Worm (Caenorhabditis elegans) whole organism, early embryonic: ENCODE measurements around the gene slc-25A26.

Source experiments
- B0310.2 ChIP-seq: sonication (generic microtip); optimal IDR thresholded peaks from 2 replicates; lab custom pipeline; 2016; ENCODE audit warnings: mild to moderate bottlenecking, missing genetic modification characterization, missing compliant biosample characterization
- F13C5.2 ChIP-seq: sonication (generic microtip); optimal IDR thresholded peaks from 2 replicates; lab custom pipeline; 2017; ENCODE audit warnings: mild to moderate bottlenecking, missing genetic modification characterization, inconsistent platforms, missing compliant biosample characterization
- aly-1 ChIP-seq: sonication (generic microtip); optimal IDR thresholded peaks from 2 replicates; lab custom pipeline; 2016; ENCODE audit warnings: missing genetic modification characterization, missing compliant biosample characterization
- ama-1 ChIP-seq: fragments of 150-350 bp; optimal IDR thresholded peaks from 2 replicates; lab custom pipeline; 2014
- ceh-13 ChIP-seq: fragments of 200-800 bp; sonication (Bioruptor generic); optimal IDR thresholded peaks from 2 replicates; lab custom pipeline; 2018; ENCODE audit warnings: mild to moderate bottlenecking, missing genetic modification characterization, missing compliant biosample characterization
- ceh-36 ChIP-seq: sonication (generic microtip); optimal IDR thresholded peaks from 2 replicates; lab custom pipeline; 2016; ENCODE audit warnings: missing genetic modification characterization, inconsistent platforms, missing compliant biosample characterization
- ets-7 ChIP-seq: sonication (generic microtip); optimal IDR thresholded peaks from 2 replicates; lab custom pipeline; 2016; ENCODE audit warnings: missing genotype, missing genetic modification characterization, missing compliant biosample characterization
- flt-1 ChIP-seq: fragments of 200-800 bp; sonication (Bioruptor generic); IDR thresholded peaks from 2 replicates; pipeline ENCODE4 v1.3.6; 2022; ENCODE audit warnings: missing genetic modification characterization, missing compliant biosample characterization
- hmbx-1 ChIP-seq: sonication (generic microtip); optimal IDR thresholded peaks from 2 replicates; lab custom pipeline; 2016; ENCODE audit warnings: mild to moderate bottlenecking, missing genetic modification characterization, missing compliant biosample characterization
- hmg-4 ChIP-seq: fragments of 200-800 bp; sonication (Bioruptor generic); optimal IDR thresholded peaks from 2 replicates; lab custom pipeline; 2018; ENCODE audit warnings: mild to moderate bottlenecking, missing genetic modification characterization, missing compliant biosample characterization
- hnd-1 ChIP-seq: sonication (generic microtip); optimal IDR thresholded peaks from 2 replicates; lab custom pipeline; 2016; ENCODE audit warnings: missing genetic modification characterization, missing compliant biosample characterization
- pes-1 ChIP-seq: fragments of 200-800 bp; sonication (Bioruptor generic); IDR thresholded peaks from 2 replicates; pipeline ENCODE4 v1.3.6; 2022; ENCODE audit warnings: missing genetic modification reagents, missing genetic modification characterization, missing compliant biosample characterization
- scrt-1 ChIP-seq: fragments of 200-800 bp; sonication (Bioruptor generic); IDR thresholded peaks from 2 replicates; pipeline ENCODE4 v1.3.6; 2022; ENCODE audit warnings: missing genetic modification characterization, missing compliant biosample characterization
- sea-1 ChIP-seq: fragments of 200-800 bp; sonication (Bioruptor generic); conservative IDR thresholded peaks from 2 replicates; pipeline ENCODE4 v1.3.6; 2022; ENCODE audit warnings: missing genetic modification characterization, missing compliant biosample characterization
- tbx-11 ChIP-seq: fragments of 200-800 bp; sonication (Bioruptor generic); IDR thresholded peaks from 2 replicates; pipeline ENCODE4 v1.3.6; 2022; ENCODE audit warnings: missing genetic modification characterization, missing compliant biosample characterization
- tbx-37 ChIP-seq: fragments of 200-800 bp; sonication (Bioruptor generic); conservative IDR thresholded peaks from 2 replicates; pipeline ENCODE4 v1.3.6; 2022; ENCODE audit warnings: missing genetic modification reagents, missing genetic modification characterization, missing compliant biosample characterization
- tra-4 ChIP-seq: sonication (generic microtip); optimal IDR thresholded peaks from 2 replicates; lab custom pipeline; 2017; ENCODE audit warnings: missing genetic modification characterization, missing compliant biosample characterization

The slc-25A26 gene

DNA sequence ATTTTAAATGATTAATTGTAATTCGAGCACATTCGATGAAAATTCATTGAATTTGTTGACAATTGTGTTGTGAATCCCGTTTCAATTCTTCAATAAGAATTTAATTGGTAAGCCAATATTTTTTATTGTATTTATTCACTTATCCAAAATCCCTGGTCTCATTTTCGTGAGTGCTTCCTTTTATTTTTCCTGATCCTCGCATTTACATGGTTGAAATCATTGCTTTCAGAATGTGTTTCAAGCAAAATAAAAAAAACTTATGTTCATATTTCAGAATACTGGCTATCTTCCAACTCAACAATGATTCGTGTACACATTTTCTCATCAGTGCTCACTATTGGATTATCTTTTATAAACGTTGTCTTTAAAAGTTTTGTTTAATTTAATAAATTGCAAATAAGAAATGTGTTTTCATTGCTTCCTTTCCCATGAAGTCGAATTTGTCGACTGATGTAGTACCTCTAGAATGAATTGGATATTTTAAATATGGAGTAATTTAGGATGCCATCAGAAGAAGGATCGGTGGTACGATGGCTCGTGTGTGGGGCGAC is at the start of gene slc-25A26, which contains the start of gene D1046.18:
slc-25A26 (plus strand) TSS at position 501 of the 551 bp plus-strand sequence.
D1046.18 (plus strand) TSS at position 301 of the 551 bp plus-strand sequence.
- TF ChIP-seq ceh-13 (GFP tag; lab: Kevin White, UChicago): no peak
- no peak for TF ChIP-seq scrt-1
- no peak for TF ChIP-seq tbx-11 (GFP tag; lab: Robert Waterston, UW)
- no peak for TF ChIP-seq hnd-1 (tag; lab: Kevin White, UChicago)
- no peak for TF ChIP-seq hmbx-1 (tag; lab: Kevin White, UChicago)
- no peak for TF ChIP-seq tbx-37 (GFP tag; lab: Robert Waterston, UW)

ce11 chrIV:8881181-8881580 is 49.1 kb upstream of the slc-25A26 start, which contains the start of gene C09G9.8:
TSS of gene C09G9.8 (plus strand) at chrIV:8881481.
- TF ChIP-seq F13C5.2 (tag; lab: Kevin White, UChicago) (no peak), aly-1 (tag; lab: Kevin White, UChicago) (no peak), ceh-13 (GFP tag; lab: Kevin White, UChicago) (no peak), pes-1 (GFP tag; lab: Robert Waterston, UW) (no peak), tbx-37 (GFP tag; lab: Robert Waterston, UW) (no peak), scrt-1 (no peak), tra-4 (tag; lab: Kevin White, UChicago) (no peak), hmbx-1 (tag; lab: Kevin White, UChicago) (no peak)

- TF ChIP-seq sea-1 (GFP tag; lab: Robert Waterston, UW): no peak
- TF ChIP-seq hnd-1 (tag; lab: Kevin White, UChicago): no peak
- TF ChIP-seq F13C5.2 (tag; lab: Kevin White, UChicago): no peak
- TF ChIP-seq ama-1 (lab: Kevin White, UChicago): no peak
- TF ChIP-seq tra-4 (tag; lab: Kevin White, UChicago): no peak
These were observed 44.0 kb upstream of the slc-25A26 start, which contains the start of gene C09G9.5 for ce11 chrIV:8886228-8886627. TSS of gene C09G9.5 (plus strand) at chrIV:8886528.

DNA sequence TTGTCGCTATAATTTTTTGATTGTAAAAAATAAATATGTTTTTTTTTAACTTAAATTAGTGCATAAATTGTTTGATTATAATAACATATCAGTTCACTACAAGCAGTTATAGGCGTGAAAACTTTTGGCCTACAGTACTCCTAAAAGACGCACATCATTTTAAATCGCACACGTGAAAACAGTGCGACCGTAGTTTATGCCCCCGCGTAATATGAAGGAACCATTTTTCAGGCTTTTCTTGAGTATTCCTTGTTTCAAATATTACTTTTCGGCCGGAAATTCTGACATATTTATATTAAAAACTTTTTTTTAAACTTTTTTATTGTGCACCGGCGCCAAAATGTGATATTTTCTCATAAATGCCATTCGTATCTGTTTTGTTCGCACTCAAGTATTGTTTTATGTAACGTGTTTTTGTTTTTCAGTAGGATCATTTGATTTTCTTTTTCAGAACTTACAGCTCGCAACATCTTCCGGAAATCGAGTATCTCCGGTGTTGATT is 41.7 kb upstream of the slc-25A26 start, which contains the start of gene oma-1:
oma-1 (plus strand) TSS at position 452 of the 502 bp plus-strand sequence.
- no peak for TF ChIP-seq scrt-1

ce11 chrIV:8891131-8891530 is 39.1 kb upstream of the slc-25A26 start, which contains the start of gene spr-2:
TSS of gene spr-2 (plus strand) at chrIV:8891462.
- TF ChIP-seq aly-1 (tag; lab: Kevin White, UChicago) (no peak), ceh-13 (GFP tag; lab: Kevin White, UChicago) (no peak), tbx-37 (GFP tag; lab: Robert Waterston, UW) (no peak), flt-1 (GFP tag; lab: Robert Waterston, UW) (no peak), scrt-1 (no peak), tbx-11 (GFP tag; lab: Robert Waterston, UW) (no peak), hnd-1 (tag; lab: Kevin White, UChicago) (no peak), F13C5.2 (tag; lab: Kevin White, UChicago) (no peak), B0310.2 (tag; lab: Kevin White, UChicago) (no peak), pes-1 (GFP tag; lab: Robert Waterston, UW) (no peak), hmbx-1 (tag; lab: Kevin White, UChicago) (no peak), tra-4 (tag; lab: Kevin White, UChicago) (no peak), ceh-36 (tag; lab: Kevin White, UChicago) (no peak), ama-1 (lab: Kevin White, UChicago) (no peak), ets-7 (tag; lab: Kevin White, UChicago) (no peak), sea-1 (GFP tag; lab: Robert Waterston, UW) (no peak)

- TF ChIP-seq ceh-36 (tag; lab: Kevin White, UChicago): no peak
- no peak for TF ChIP-seq hmbx-1 (tag; lab: Kevin White, UChicago)
- TF ChIP-seq ceh-13 (GFP tag; lab: Kevin White, UChicago): no peak
- TF ChIP-seq pes-1 (GFP tag; lab: Robert Waterston, UW): no peak
- no peak for TF ChIP-seq B0310.2 (tag; lab: Kevin White, UChicago)
- no peak for TF ChIP-seq flt-1 (GFP tag; lab: Robert Waterston, UW)
- no peak for TF ChIP-seq tbx-11 (GFP tag; lab: Robert Waterston, UW)
- no peak for TF ChIP-seq hmg-4
- no peak for TF ChIP-seq ama-1 (lab: Kevin White, UChicago)
- no peak for TF ChIP-seq tra-4 (tag; lab: Kevin White, UChicago)
- no peak for TF ChIP-seq hnd-1 (tag; lab: Kevin White, UChicago)
- TF ChIP-seq scrt-1: no peak
- no peak for TF ChIP-seq ets-7 (tag; lab: Kevin White, UChicago)
- TF ChIP-seq F13C5.2 (tag; lab: Kevin White, UChicago): no peak
- no peak for TF ChIP-seq tbx-37 (GFP tag; lab: Robert Waterston, UW)
These were observed 37.7 kb upstream of the slc-25A26 start, which contains the start of gene C27B7.2 for ce11 chrIV:8892558-8892957. TSS of gene C27B7.2 (plus strand) at chrIV:8892858.

DNA sequence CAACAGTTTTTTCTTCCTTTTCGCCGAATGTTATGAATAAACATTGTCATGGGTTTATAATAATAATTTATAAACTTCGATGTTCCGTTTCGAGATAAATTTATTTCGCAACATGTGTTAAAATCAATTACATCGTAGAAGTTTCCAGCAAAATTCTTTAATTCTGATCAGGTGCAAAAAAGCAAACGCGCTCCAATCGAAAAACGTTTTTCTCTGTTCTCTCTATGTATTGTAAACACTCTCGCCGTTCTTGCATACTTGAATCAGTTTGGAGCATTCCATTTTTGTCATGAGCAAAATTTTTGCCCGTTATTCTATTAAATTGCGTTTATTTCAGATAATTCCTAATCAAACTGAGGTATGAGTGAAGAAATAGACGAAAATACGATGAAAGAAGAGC is 36.5 kb upstream of the slc-25A26 start, which contains the start of gene rad-54.L2:
rad-54.L2 (plus strand) TSS at position 332 of the 400 bp plus-strand sequence.
- TF ChIP-seq B0310.2 (tag; lab: Kevin White, UChicago): no peak
- peak; percentile 7 for TF ChIP-seq F13C5.2 (tag; lab: Kevin White, UChicago)
- no peak for TF ChIP-seq pes-1 (GFP tag; lab: Robert Waterston, UW)

DNA sequence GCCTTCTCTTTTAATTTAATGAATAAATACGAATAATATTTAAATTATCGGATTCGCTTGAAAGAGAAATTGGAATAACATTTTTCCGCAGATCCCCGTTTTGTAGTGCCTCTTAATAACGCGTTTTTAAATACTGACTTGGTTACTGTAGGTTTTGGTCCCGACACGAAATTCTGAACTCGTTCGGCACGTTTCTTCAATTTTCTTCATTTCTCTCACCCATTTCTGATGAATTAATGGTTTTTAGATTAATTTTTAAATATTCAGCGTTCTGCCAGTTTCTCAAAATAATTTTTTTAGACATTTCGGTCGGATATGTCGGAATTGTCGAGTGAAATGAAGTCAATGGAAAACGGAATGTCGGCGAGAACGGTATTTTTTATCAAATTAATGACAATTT is 28.9 kb upstream of the slc-25A26 start, which contains the start of gene C27B7.5:
C27B7.5 (plus strand) TSS at position 301 of the 400 bp plus-strand sequence.
- no peak for TF ChIP-seq ceh-36 (tag; lab: Kevin White, UChicago)
